Worm (Caenorhabditis elegans): Measurements from ENCODE around the gene F46F5.16.

ce11 chrII:823529-823928 lies 36.5 kb downstream of the F46F5.16 start, which contains the start of gene F46F5.10:
- TF ChIP-seq flt-1 (GFP tag; IDR thresholded peaks at IDR 0.05) = no peak
- TF ChIP-seq ceh-13 (GFP tag; optimal IDR thresholded peaks at IDR 0.05) = no peak
- TF ChIP-seq F13C5.2 (tag; optimal IDR thresholded peaks at IDR 0.05) = no peak
- TF ChIP-seq aly-1 (tag; optimal IDR thresholded peaks at IDR 0.05) = no peak
- TF ChIP-seq ama-1 (optimal IDR thresholded peaks at IDR 0.05) = no peak
- no peak for TF ChIP-seq B0310.2 (tag; optimal IDR thresholded peaks at IDR 0.05)

Measured in whole organism, early embryonic.